Fruit fly (Drosophila melanogaster) whole organism, embryonic: ENCODE data around the gene Ing5.

ENCODE experiments used
- Blimp-1 ChIP-seq: fragments of 200-800 bp; sonication (Bioruptor generic); optimal IDR thresholded peaks from 3 replicates; lab custom pipeline; 2018; ENCODE audit warnings: missing biosample characterization, missing genetic modification characterization, mild to moderate bottlenecking, moderate library complexity, missing genetic modification reagents
- CG10366 ChIP-seq: fragments of 200-800 bp; sonication (Bioruptor generic); IDR thresholded peaks from 2 replicates; pipeline ENCODE4 v1.3.6; 2022; ENCODE audit warnings: missing biosample characterization, missing genetic modification characterization
- CG10654 ChIP-seq: fragments of 200-800 bp; sonication (Bioruptor generic); optimal IDR thresholded peaks from 2 replicates; lab custom pipeline; 2016; ENCODE audit warnings: missing biosample characterization, missing genetic modification characterization
- CG11247 ChIP-seq: fragments of 200-800 bp; sonication (Bioruptor generic); IDR thresholded peaks from 2 replicates; pipeline ENCODE4 v1.3.6; 2022; ENCODE audit warnings: missing biosample characterization, missing genetic modification characterization
- CG11560 ChIP-seq: fragments of 200-800 bp; sonication (Bioruptor generic); IDR thresholded peaks from 3 replicates; pipeline ENCODE4 v1.3.6; 2022; ENCODE audit warnings: missing biosample characterization, missing genetic modification characterization
- CG12155 ChIP-seq: fragments of 200-800 bp; sonication (Bioruptor generic); optimal IDR thresholded peaks from 3 replicates; lab custom pipeline; 2016; ENCODE audit warnings: missing biosample characterization, missing genetic modification characterization
- CG12659 ChIP-seq: fragments of 200-800 bp; sonication (Bioruptor generic); optimal IDR thresholded peaks from 3 replicates; lab custom pipeline; 2017; ENCODE audit warnings: mild to moderate bottlenecking, missing biosample characterization, missing genetic modification reagents, missing genetic modification characterization
- CG13296 ChIP-seq: fragments of 200-800 bp; sonication (Bioruptor generic); optimal IDR thresholded peaks from 3 replicates; lab custom pipeline; 2018; ENCODE audit warnings: missing biosample characterization, mild to moderate bottlenecking, missing genetic modification characterization
- CG15514 ChIP-seq: fragments of 200-800 bp; sonication (Bioruptor generic); optimal IDR thresholded peaks from 3 replicates; lab custom pipeline; 2017; ENCODE audit warnings: missing biosample characterization, missing genetic modification characterization, mild to moderate bottlenecking, moderate library complexity, missing genetic modification reagents
- CG15601 ChIP-seq: fragments of 200-800 bp; sonication (Bioruptor generic); optimal IDR thresholded peaks from 3 replicates; lab custom pipeline; 2019; ENCODE audit warnings: missing biosample characterization, mild to moderate bottlenecking, missing genetic modification characterization, moderate library complexity
- CG2678 ChIP-seq: fragments of 200-800 bp; sonication (Bioruptor generic); optimal IDR thresholded peaks from 3 replicates; lab custom pipeline; 2019; ENCODE audit warnings: missing biosample characterization, mild to moderate bottlenecking, missing genetic modification characterization, moderate library complexity
- CG2712 ChIP-seq: fragments of 200-800 bp; optimal IDR thresholded peaks from 3 replicates; lab custom pipeline; 2019; ENCODE audit warnings: missing biosample characterization, mild to moderate bottlenecking, missing genetic modification characterization, moderate library complexity
- CG33213 ChIP-seq: fragments of 200-800 bp; sonication (Bioruptor generic); optimal IDR thresholded peaks from 3 replicates; lab custom pipeline; 2016; ENCODE audit warnings: missing biosample characterization, missing genetic modification characterization
- CG3407 ChIP-seq: fragments of 200-800 bp; sonication (Bioruptor generic); optimal IDR thresholded peaks from 2 replicates; lab custom pipeline; 2018; ENCODE audit warnings: missing biosample characterization, mild to moderate bottlenecking, missing genetic modification characterization
- CG3838 ChIP-seq: fragments of 200-800 bp; sonication (Bioruptor generic); optimal IDR thresholded peaks from 3 replicates; lab custom pipeline; 2016; ENCODE audit warnings: missing biosample characterization, missing genetic modification characterization
- CG4282 ChIP-seq: fragments of 200-800 bp; sonication (Bioruptor generic); optimal IDR thresholded peaks from 2 replicates; lab custom pipeline; 2016; ENCODE audit warnings: missing biosample characterization, missing genetic modification characterization
- CG4360 ChIP-seq: fragments of 200-800 bp; sonication (Bioruptor generic); IDR thresholded peaks from 2 replicates; pipeline ENCODE4 v1.3.6; 2022; ENCODE audit warnings: missing biosample characterization, missing genetic modification characterization
- CG7556 ChIP-seq: fragments of 200-800 bp; sonication (Bioruptor generic); optimal IDR thresholded peaks from 2 replicates; lab custom pipeline; 2017; ENCODE audit warnings: missing biosample characterization, mild to moderate bottlenecking, missing genetic modification characterization
- CrebB ChIP-seq: fragments of 200-800 bp; sonication (Bioruptor generic); optimal IDR thresholded peaks from 3 replicates; lab custom pipeline; 2018; ENCODE audit warnings: missing biosample characterization, mild to moderate bottlenecking, missing genetic modification characterization
- Deaf1 ChIP-seq: fragments of 200-800 bp; optimal IDR thresholded peaks from 3 replicates; lab custom pipeline; 2019; ENCODE audit warnings: missing biosample characterization, mild to moderate bottlenecking, missing genetic modification characterization, moderate library complexity
- Doc3 ChIP-seq: fragments of 200-800 bp; sonication (Bioruptor generic); IDR thresholded peaks from 3 replicates; pipeline ENCODE4 v1.3.6; 2022; ENCODE audit warnings: missing biosample characterization, missing genetic modification characterization; ENCODE audit not compliant: partially characterized antibody
- Drgx ChIP-seq: fragments of 200-800 bp; sonication (Bioruptor generic); IDR thresholded peaks from 2 replicates; pipeline ENCODE4 v1.3.6; 2022; ENCODE audit warnings: missing biosample characterization, missing genetic modification characterization
- E2f2 ChIP-seq: fragments of 200-800 bp; sonication (Bioruptor generic); IDR thresholded peaks from 2 replicates; pipeline ENCODE4 v1.3.6; 2022; ENCODE audit warnings: missing biosample characterization, missing genetic modification characterization
- HLH3B ChIP-seq: fragments of 200-800 bp; sonication (Bioruptor generic); IDR thresholded peaks from 2 replicates; pipeline ENCODE4 v1.3.6; 2022; ENCODE audit warnings: missing biosample characterization, missing genetic modification characterization
- HLHmδ ChIP-seq: fragments of 200-800 bp; sonication (Bioruptor generic); optimal IDR thresholded peaks from 2 replicates; lab custom pipeline; 2018; ENCODE audit warnings: missing biosample characterization, mild to moderate bottlenecking, missing genetic modification characterization, moderate library complexity
- Lhr ChIP-seq: fragments of 200-800 bp; sonication (Bioruptor generic); optimal IDR thresholded peaks from 3 replicates; lab custom pipeline; 2017; ENCODE audit warnings: mild to moderate bottlenecking, missing biosample characterization, missing genetic modification reagents, missing genetic modification characterization
- Max ChIP-seq: fragments of 200-800 bp; sonication (Bioruptor generic); optimal IDR thresholded peaks from 2 replicates; lab custom pipeline; 2016; ENCODE audit warnings: missing biosample characterization, mild to moderate bottlenecking, missing genetic modification characterization
- NK7.1 ChIP-seq: fragments of 200-800 bp; sonication (Bioruptor generic); optimal IDR thresholded peaks from 3 replicates; lab custom pipeline; 2016; ENCODE audit warnings: missing biosample characterization, missing genetic modification characterization
- Oli ChIP-seq: fragments of 200-800 bp; sonication (Bioruptor generic); optimal IDR thresholded peaks from 2 replicates; lab custom pipeline; 2018; ENCODE audit warnings: missing biosample characterization, mild to moderate bottlenecking, missing genetic modification characterization, moderate library complexity
- Pdp1 ChIP-seq, 2 experiments: fragments of 200-800 bp; sonication (Bioruptor generic); optimal IDR thresholded peaks; 3 replicates each; lab custom pipeline; 2016; ENCODE audit warnings: missing biosample characterization in 2 of 2, missing genetic modification characterization in 2 of 2, mild to moderate bottlenecking in 1 of 2, moderate library complexity in 1 of 2
- Sox100B ChIP-seq: fragments of 200-800 bp; sonication (Bioruptor generic); optimal IDR thresholded peaks from 3 replicates; lab custom pipeline; 2018; ENCODE audit warnings: missing biosample characterization, mild to moderate bottlenecking, missing genetic modification characterization
- Stat92E ChIP-seq, 3 experiments: fragments of >200 bp in 2 of 3; fragments of 200-800 bp in 1 of 3; sonication (Bioruptor generic) in 1 of 3; optimal IDR thresholded peaks; 2 replicates each; lab custom pipeline; 2017 to 2019; ENCODE audit warnings: missing biosample characterization in 3 of 3, missing genetic modification characterization in 3 of 3, mild to moderate bottlenecking in 1 of 3, moderate library complexity in 1 of 3
- Vsx1 ChIP-seq: fragments of 200-800 bp; sonication (Bioruptor generic); optimal IDR thresholded peaks from 2 replicates; lab custom pipeline; 2017; ENCODE audit warnings: missing biosample characterization, mild to moderate bottlenecking, missing genetic modification characterization, missing genetic modification reagents
- bowl ChIP-seq: fragments of 200-800 bp; sonication (Bioruptor generic); IDR thresholded peaks from 2 replicates; pipeline ENCODE4 v1.3.6; 2022; ENCODE audit warnings: missing biosample characterization, missing genetic modification characterization
- cato ChIP-seq: fragments of 200-800 bp; sonication (Bioruptor generic); optimal IDR thresholded peaks from 2 replicates; lab custom pipeline; 2016; ENCODE audit warnings: missing biosample characterization, missing genetic modification characterization, borderline replicate concordance
- fd64A ChIP-seq: fragments of 200-800 bp; sonication (Bioruptor generic); optimal IDR thresholded peaks from 3 replicates; lab custom pipeline; 2018; ENCODE audit warnings: missing biosample characterization, mild to moderate bottlenecking, missing genetic modification characterization
- ftz-f1 ChIP-seq: fragments of 200-800 bp; sonication (Bioruptor generic); optimal IDR thresholded peaks from 2 replicates; lab custom pipeline; 2016; ENCODE audit warnings: missing biosample characterization, missing genetic modification characterization
- fu2 ChIP-seq: fragments of 200-800 bp; sonication (Bioruptor generic); optimal IDR thresholded peaks from 2 replicates; lab custom pipeline; 2016; ENCODE audit warnings: missing biosample characterization, missing genetic modification characterization
- gsb-n ChIP-seq: fragments of 200-800 bp; sonication (Bioruptor generic); optimal IDR thresholded peaks from 3 replicates; lab custom pipeline; 2018; ENCODE audit warnings: missing biosample characterization, mild to moderate bottlenecking, missing genetic modification characterization
- ind ChIP-seq: fragments of 200-800 bp; sonication (Bioruptor generic); optimal IDR thresholded peaks from 3 replicates; lab custom pipeline; 2016; ENCODE audit warnings: missing biosample characterization, missing genetic modification characterization
- inv ChIP-seq: fragments of 200-800 bp; sonication (Bioruptor generic); IDR thresholded peaks from 2 replicates; pipeline ENCODE4 v1.3.6; 2022; ENCODE audit warnings: missing biosample characterization, missing genetic modification characterization; ENCODE audit not compliant: partially characterized antibody
- lab ChIP-seq: fragments of 200-800 bp; sonication (Bioruptor generic); optimal IDR thresholded peaks from 3 replicates; lab custom pipeline; 2017; ENCODE audit warnings: missing biosample characterization, missing genetic modification characterization, mild to moderate bottlenecking, moderate library complexity, missing genetic modification reagents
- lbe ChIP-seq: fragments of 200-800 bp; sonication (Bioruptor generic); optimal IDR thresholded peaks from 2 replicates; lab custom pipeline; 2016; ENCODE audit warnings: missing biosample characterization, mild to moderate bottlenecking, missing genetic modification characterization
- lilli ChIP-seq: fragments of 200-800 bp; sonication (Bioruptor generic); optimal IDR thresholded peaks from 3 replicates; lab custom pipeline; 2016; ENCODE audit warnings: missing biosample characterization, missing genetic modification characterization
- nerfin-1 ChIP-seq: fragments of 200-800 bp; sonication (Bioruptor generic); optimal IDR thresholded peaks from 3 replicates; lab custom pipeline; 2019; ENCODE audit warnings: missing biosample characterization, mild to moderate bottlenecking, missing genetic modification characterization, moderate library complexity
- nerfin-2 ChIP-seq: fragments of 200-800 bp; sonication (Bioruptor generic); IDR thresholded peaks from 2 replicates; pipeline ENCODE4 v1.3.6; 2022; ENCODE audit warnings: missing biosample characterization, missing genetic modification characterization; ENCODE audit not compliant: partially characterized antibody
- pho ChIP-seq: fragments of 200-800 bp; sonication (Bioruptor generic); optimal IDR thresholded peaks from 2 replicates; lab custom pipeline; 2016; ENCODE audit warnings: missing biosample characterization, missing genetic modification characterization
- sd ChIP-seq: fragments of 200-800 bp; sonication (Bioruptor generic); optimal IDR thresholded peaks from 3 replicates; lab custom pipeline; 2018; ENCODE audit warnings: missing biosample characterization, mild to moderate bottlenecking, missing genetic modification characterization, moderate library complexity
- ttk ChIP-seq: fragments of 200-800 bp; sonication (Bioruptor generic); IDR thresholded peaks from 2 replicates; pipeline ENCODE4 v2.1.2; 2022; ENCODE audit warnings: missing biosample characterization, missing genetic modification characterization
- vfl ChIP-seq: fragments of 200-800 bp; sonication (Bioruptor generic); optimal IDR thresholded peaks from 2 replicates; lab custom pipeline; 2016; ENCODE audit warnings: missing biosample characterization, missing genetic modification characterization

The Ing5 gene

DNA sequence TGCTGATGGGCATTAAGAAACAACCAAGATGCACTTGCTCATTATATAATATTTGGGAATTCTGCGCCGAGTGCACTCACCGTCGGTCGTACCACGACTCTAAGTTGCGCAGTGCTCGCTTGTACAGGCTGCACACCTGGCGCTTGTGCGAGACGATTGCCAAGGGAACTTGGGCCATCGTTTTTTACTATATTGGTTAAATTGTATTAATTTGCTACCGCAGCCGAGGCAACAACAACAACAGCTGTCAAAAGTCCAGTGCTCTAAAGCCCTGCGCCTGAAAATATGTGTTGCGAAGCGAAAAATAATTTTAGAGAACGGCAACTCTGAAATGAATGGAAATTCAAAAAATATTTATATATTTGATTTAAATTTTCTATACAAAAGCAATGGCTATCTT lies 16.4 kb downstream of the Ing5 start, which contains the start of gene ND-B22 (continued):
- TF ChIP-seq Sox100B (GFP tag; lab: Kevin White, UChicago) (no peak), ind (GFP tag; lab: Kevin White, UChicago) (peak; percentile 46), CG11560 (tag; lab: Robert Waterston, UW) (no peak), pho (no peak), Oli (tag; lab: Kevin White, UChicago) (no peak), CG2712 (peak; percentile 42), Pdp1 (GFP tag; optimal IDR thresholded peaks at IDR 0.05; lab: Kevin White, UChicago) (peak; percentile 27 to 97), Deaf1 (tag; lab: Kevin White, UChicago) (no peak), sd (no peak), lilli (GFP tag; lab: Kevin White, UChicago) (peak; percentile 67), HLHmδ (GFP tag; lab: Kevin White, UChicago) (no peak), cato (no peak), gsb-n (tag; lab: Kevin White, UChicago) (no peak), CG12155 (GFP tag; lab: Kevin White, UChicago) (peak; percentile 51), ftz-f1 (GFP tag; lab: Kevin White, UChicago) (no peak), fu2 (GFP tag; lab: Kevin White, UChicago) (peak; percentile 25), bowl (GFP tag; lab: Robert Waterston, UW) (no peak), CG4282 (GFP tag; lab: Kevin White, UChicago) (no peak), inv (GFP tag; lab: Robert Waterston, UW) (no peak; the same call in 1 of the 2 replicates), CG15601 (tag; lab: Kevin White, UChicago) (peak; percentile 52), E2f2 (GFP tag; lab: Robert Waterston, UW) (peak; percentile 93), Blimp-1 (GFP tag; lab: Kevin White, UChicago) (no peak), CG3407 (GFP tag; lab: Kevin White, UChicago) (peak; percentile 26), ttk (GFP tag; lab: Robert Waterston, UW) (no peak), nerfin-2 (no peak), Stat92E (GFP tag; optimal IDR thresholded peaks at IDR 0.05; lab: Kevin White, UChicago) (no peak), CG10366 (GFP tag; lab: Robert Waterston, UW) (no peak), CG10654 (peak; percentile 31), fd64A (GFP tag; lab: Kevin White, UChicago) (no peak), Drgx (GFP tag; lab: Robert Waterston, UW) (no peak), Lhr (GFP tag; lab: Kevin White, UChicago) (peak; percentile 34), HLH3B (no peak), lbe (GFP tag; lab: Kevin White, UChicago) (peak; percentile 56), vfl (no peak), CG12659 (peak; percentile 76), CG7556 (GFP tag; lab: Kevin White, UChicago) (peak; percentile 16), Max (peak; percentile 30), CG4360 (GFP tag; lab: Robert Waterston, UW) (peak; percentile 97), CG2678 (tag; lab: Kevin White, UChicago) (peak; percentile 28), CG15514 (GFP tag; lab: Kevin White, UChicago) (peak; percentile 57), CG3838 (no peak), CG33213 (GFP tag; lab: Kevin White, UChicago) (peak; percentile 30), NK7.1 (GFP tag; lab: Kevin White, UChicago) (peak; percentile 34), CrebB (no peak), nerfin-1 (tag; lab: Kevin White, UChicago) (no peak), Doc3 (GFP tag; lab: Robert Waterston, UW) (no peak), lab (GFP tag; lab: Kevin White, UChicago) (peak; percentile 57), CG13296 (GFP tag; lab: Kevin White, UChicago) (peak; percentile 36), CG11247 (GFP tag; lab: Robert Waterston, UW) (peak; percentile 36; the same call in 1 of the 2 replicates), Vsx1 (GFP tag; lab: Kevin White, UChicago) (peak; percentile 33)
